Fruit fly (Drosophila melanogaster): Measurements from ENCODE around the gene CG11619.
A peak's percentile ranks its signal among the peaks of the same experiment; 100 is the strongest.

Gene CG11619

dm6 chr3L:19033154-19033811 is 45.2 kb upstream of the CG11619 start (continued):
- TF ChIP-seq Ets97D (GFP tag; optimal IDR thresholded peaks at IDR 0.05) = no peak
- peak; percentile 56 for TF ChIP-seq D (optimal IDR thresholded peaks at IDR 0.05)
- TF ChIP-seq D (GFP tag; optimal IDR thresholded peaks at IDR 0.05) = peak; percentile 73
- TF ChIP-seq zfh1 (GFP tag; IDR thresholded peaks at IDR 0.05) = peak; percentile 89
- TF ChIP-seq CG34224 (GFP tag; IDR thresholded peaks at IDR 0.05; ENCODE audit: partially characterized antibody) = no peak
- peak; percentile 53 for TF ChIP-seq ATbp (GFP tag; optimal IDR thresholded peaks at IDR 0.05)
- peak; percentile 41 for TF ChIP-seq Drgx (GFP tag; IDR thresholded peaks at IDR 0.05)
- peak; percentile 74 for TF ChIP-seq CG32772 (GFP tag; IDR thresholded peaks at IDR 0.05)
- TF ChIP-seq sens-2 (GFP tag; IDR thresholded peaks at IDR 0.05) = peak; percentile 55
- TF ChIP-seq Dll (GFP tag; IDR thresholded peaks at IDR 0.05; ENCODE audit: partially characterized antibody) = no peak
- peak; percentile 97 for TF ChIP-seq twi (tag; optimal IDR thresholded peaks at IDR 0.05)
- TF ChIP-seq Rx (GFP tag; IDR thresholded peaks at IDR 0.05) = 0 out of 2 replicates have a peak, but pooled peaks have one; percentile 43
- peak; percentile 55 for TF ChIP-seq esg (GFP tag; conservative IDR thresholded peaks at IDR 0.05)
- no peak for TF ChIP-seq C15 (GFP tag; IDR thresholded peaks at IDR 0.05)
- TF ChIP-seq fd96Cb (tag; optimal IDR thresholded peaks at IDR 0.05) = peak; percentile 77
- peak; percentile 51; the same call in 1 of the 3 replicates for TF ChIP-seq Optix (GFP tag; IDR thresholded peaks at IDR 0.05)
- TF ChIP-seq CG43689 (GFP tag; IDR thresholded peaks at IDR 0.05) = 0 out of 2 replicates have a peak, but pooled peaks have one; percentile 31
- TF ChIP-seq Dp (GFP tag; optimal IDR thresholded peaks at IDR 0.05) = no peak
- TF ChIP-seq H2.0 (GFP tag; IDR thresholded peaks at IDR 0.05) = peak; percentile 58
- no peak for TF ChIP-seq maf-S (GFP tag; optimal IDR thresholded peaks at IDR 0.05)
- no peak for TF ChIP-seq Antp (GFP tag; optimal IDR thresholded peaks at IDR 0.05)
- TF ChIP-seq sd (tag; optimal IDR thresholded peaks at IDR 0.05) = no peak
- TF ChIP-seq CG18262 (tag; optimal IDR thresholded peaks at IDR 0.05) = peak; percentile 93
- peak; percentile 36 for TF ChIP-seq jing (GFP tag; optimal IDR thresholded peaks at IDR 0.05)
- TF ChIP-seq CG6272 (GFP tag; IDR thresholded peaks at IDR 0.05) = peak; percentile 40; the same call in 1 of the 2 replicates
- no peak for TF ChIP-seq crp (GFP tag; optimal IDR thresholded peaks at IDR 0.05)
- TF ChIP-seq CG12104 (GFP tag; optimal IDR thresholded peaks at IDR 0.05) = peak; percentile 60
- no peak for TF ChIP-seq slbo (GFP tag; IDR thresholded peaks at IDR 0.05)
- TF ChIP-seq Bteb2 (GFP tag; optimal IDR thresholded peaks at IDR 0.05) = no peak
- no peak for TF ChIP-seq Atf3 (GFP tag; optimal IDR thresholded peaks at IDR 0.05)
- peak; percentile 89 for TF ChIP-seq CG17361 (GFP tag; IDR thresholded peaks at IDR 0.05)
- TF ChIP-seq Tbp (GFP tag; optimal IDR thresholded peaks at IDR 0.05) = no peak
- no peak for TF ChIP-seq CG7928 (GFP tag; optimal IDR thresholded peaks at IDR 0.05)
- no peak for TF ChIP-seq CG5180 (GFP tag; optimal IDR thresholded peaks at IDR 0.05)
- peak; percentile 26 for TF ChIP-seq CG12155 (GFP tag; optimal IDR thresholded peaks at IDR 0.05)
- no peak for TF ChIP-seq Sin3A (optimal IDR thresholded peaks at IDR 0.05)
- TF ChIP-seq CG11456 (GFP tag; IDR thresholded peaks at IDR 0.05) = 0 out of 3 replicates have a peak, but pooled peaks have one; percentile 6
- TF ChIP-seq Opbp (GFP tag; IDR thresholded peaks at IDR 0.05; ENCODE audit: partially characterized antibody) = no peak
- peak; percentile 26; the same call in 1 of the 2 replicates for TF ChIP-seq Atf6 (GFP tag; IDR thresholded peaks at IDR 0.05)
- no peak for TF ChIP-seq CG8478 (optimal IDR thresholded peaks at IDR 0.05)
- 0 out of 2 replicates have a peak, but pooled peaks have one; percentile 26 for TF ChIP-seq dimm (GFP tag; IDR thresholded peaks at IDR 0.05)
- TF ChIP-seq CG2678 (tag; optimal IDR thresholded peaks at IDR 0.05) = peak; percentile 80
- peak; percentile 76 for TF ChIP-seq Sox102F (GFP tag; optimal IDR thresholded peaks at IDR 0.05)
- no peak for TF ChIP-seq al (GFP tag; IDR thresholded peaks at IDR 0.05)
- TF ChIP-seq CrebB (tag; optimal IDR thresholded peaks at IDR 0.05) = peak; percentile 10
- peak; percentile 70 for TF ChIP-seq PHDP (tag; optimal IDR thresholded peaks at IDR 0.05)
- no peak for TF ChIP-seq CG9609 (GFP tag; optimal IDR thresholded peaks at IDR 0.05)
- TF ChIP-seq Dbx (GFP tag; IDR thresholded peaks at IDR 0.05) = no peak
- no peak for TF ChIP-seq CG13894 (tag; optimal IDR thresholded peaks at IDR 0.05)
- peak; percentile 94 for TF ChIP-seq CG2712 (tag; optimal IDR thresholded peaks at IDR 0.05)
- TF ChIP-seq CG3281 (GFP tag; optimal IDR thresholded peaks at IDR 0.05) = no peak
